Worm (Caenorhabditis elegans): ENCODE measurements around the gene srx-125.

srx-125 gene

ce11 chrV:13409089-13409488 is 42.0 kb downstream of the srx-125 start:
- TF ChIP-seq med-1 (GFP tag; optimal IDR thresholded peaks at IDR 0.05; ENCODE audit: insufficient read depth): no peak
- TF ChIP-seq tab-1 (GFP tag; IDR thresholded peaks at IDR 0.05): no peak
- TF ChIP-seq klf-2 (GFP tag; conservative IDR thresholded peaks at IDR 0.05): no peak
- TF ChIP-seq ref-1 (GFP tag; conservative IDR thresholded peaks at IDR 0.05): no peak
- no peak for TF ChIP-seq T22C8.4 (GFP tag; IDR thresholded peaks at IDR 0.05)
- TF ChIP-seq ztf-29 (GFP tag; IDR thresholded peaks at IDR 0.05): no peak
- no peak for TF ChIP-seq flt-1 (GFP tag; IDR thresholded peaks at IDR 0.05)
- no peak for TF ChIP-seq cog-1 (tag; optimal IDR thresholded peaks at IDR 0.05)
- no peak for TF ChIP-seq ztf-23 (GFP tag; IDR thresholded peaks at IDR 0.05)

ce11 chrV:13410688-13411087 is 43.6 kb downstream of the srx-125 start, which contains the start of gene F53F1.4:
TSS of gene F53F1.4 (plus strand) at chrV:13411077.
- TF ChIP-seq flt-1 (GFP tag; IDR thresholded peaks at IDR 0.05): no peak

- TF ChIP-seq flt-1 (GFP tag; IDR thresholded peaks at IDR 0.05): no peak
- TF ChIP-seq ztf-23 (GFP tag; IDR thresholded peaks at IDR 0.05): no peak
- TF ChIP-seq T22C8.4 (GFP tag; IDR thresholded peaks at IDR 0.05): no peak
- TF ChIP-seq cog-1 (tag; optimal IDR thresholded peaks at IDR 0.05): no peak
- no peak for TF ChIP-seq ztf-29 (GFP tag; IDR thresholded peaks at IDR 0.05)
- TF ChIP-seq med-1 (GFP tag; optimal IDR thresholded peaks at IDR 0.05; ENCODE audit: insufficient read depth): no peak
- TF ChIP-seq ref-1 (GFP tag; conservative IDR thresholded peaks at IDR 0.05): no peak
- TF ChIP-seq tab-1 (GFP tag; IDR thresholded peaks at IDR 0.05): no peak
- no peak for TF ChIP-seq klf-2 (GFP tag; conservative IDR thresholded peaks at IDR 0.05)
Measured at ce11 chrV:13411225-13411991, 44.3 kb downstream of the srx-125 start.

- TF ChIP-seq T22C8.4 (GFP tag; IDR thresholded peaks at IDR 0.05): no peak
- TF ChIP-seq ref-1 (GFP tag; conservative IDR thresholded peaks at IDR 0.05): no peak
- no peak for TF ChIP-seq tab-1 (GFP tag; IDR thresholded peaks at IDR 0.05)
- no peak for TF ChIP-seq med-1 (GFP tag; optimal IDR thresholded peaks at IDR 0.05; ENCODE audit: insufficient read depth)
- no peak for TF ChIP-seq cog-1 (tag; optimal IDR thresholded peaks at IDR 0.05)
- no peak for TF ChIP-seq klf-2 (GFP tag; conservative IDR thresholded peaks at IDR 0.05)
- no peak for TF ChIP-seq ztf-23 (GFP tag; IDR thresholded peaks at IDR 0.05)
- no peak for TF ChIP-seq ztf-29 (GFP tag; IDR thresholded peaks at IDR 0.05)
- TF ChIP-seq flt-1 (GFP tag; IDR thresholded peaks at IDR 0.05): no peak
Measured at ce11 chrV:13411992-13412298, 44.8 kb downstream of the srx-125 start.

- no peak for TF ChIP-seq T22C8.4 (GFP tag; IDR thresholded peaks at IDR 0.05)
- TF ChIP-seq tab-1 (GFP tag; IDR thresholded peaks at IDR 0.05): no peak
- TF ChIP-seq klf-2 (GFP tag; conservative IDR thresholded peaks at IDR 0.05): no peak
- TF ChIP-seq flt-1 (GFP tag; IDR thresholded peaks at IDR 0.05): no peak
- no peak for TF ChIP-seq cog-1 (tag; optimal IDR thresholded peaks at IDR 0.05)
- no peak for TF ChIP-seq ztf-29 (GFP tag; IDR thresholded peaks at IDR 0.05)
- no peak for TF ChIP-seq ref-1 (GFP tag; conservative IDR thresholded peaks at IDR 0.05)
- no peak for TF ChIP-seq med-1 (GFP tag; optimal IDR thresholded peaks at IDR 0.05; ENCODE audit: insufficient read depth)
- no peak for TF ChIP-seq ztf-23 (GFP tag; IDR thresholded peaks at IDR 0.05)
Measured at ce11 chrV:13413301-13413700, 46.2 kb downstream of the srx-125 start.

- TF ChIP-seq tab-1 (GFP tag; IDR thresholded peaks at IDR 0.05): no peak
- no peak for TF ChIP-seq cog-1 (tag; optimal IDR thresholded peaks at IDR 0.05)
- TF ChIP-seq ref-1 (GFP tag; conservative IDR thresholded peaks at IDR 0.05): no peak
- TF ChIP-seq med-1 (GFP tag; optimal IDR thresholded peaks at IDR 0.05; ENCODE audit: insufficient read depth): no peak
- no peak for TF ChIP-seq klf-2 (GFP tag; conservative IDR thresholded peaks at IDR 0.05)
- TF ChIP-seq ztf-29 (GFP tag; IDR thresholded peaks at IDR 0.05): no peak
- no peak for TF ChIP-seq ztf-23 (GFP tag; IDR thresholded peaks at IDR 0.05)
- no peak for TF ChIP-seq flt-1 (GFP tag; IDR thresholded peaks at IDR 0.05)
- TF ChIP-seq T22C8.4 (GFP tag; IDR thresholded peaks at IDR 0.05): no peak
Measured at ce11 chrV:13414585-13414984, 47.5 kb downstream of the srx-125 start, which contains the start of gene cut-2. TSS of gene cut-2 (plus strand) at chrV:13414949.

ce11 chrV:13415462-13415861 is 48.3 kb downstream of the srx-125 start:
- TF ChIP-seq cog-1 (tag; optimal IDR thresholded peaks at IDR 0.05) (no peak), klf-2 (GFP tag; conservative IDR thresholded peaks at IDR 0.05) (no peak; the same call in 1 of the 2 replicates), T22C8.4 (GFP tag; IDR thresholded peaks at IDR 0.05) (no peak), ztf-23 (GFP tag; IDR thresholded peaks at IDR 0.05) (no peak)

ce11 chrV:13416076-13416475 is 49.0 kb downstream of the srx-125 start:
- TF ChIP-seq med-1 (GFP tag; optimal IDR thresholded peaks at IDR 0.05; ENCODE audit: insufficient read depth) (no peak), klf-2 (GFP tag; conservative IDR thresholded peaks at IDR 0.05) (no peak), flt-1 (GFP tag; IDR thresholded peaks at IDR 0.05) (no peak)

ce11 chrV:13417513-13417912 is 50.4 kb downstream of the srx-125 start, which contains the start of gene F53F1.6:
TSS of gene F53F1.6 (minus strand) at chrV:13417613.
- TF ChIP-seq ztf-23 (GFP tag; IDR thresholded peaks at IDR 0.05) (no peak), ref-1 (GFP tag; conservative IDR thresholded peaks at IDR 0.05) (no peak), tab-1 (GFP tag; IDR thresholded peaks at IDR 0.05) (no peak), T22C8.4 (GFP tag; IDR thresholded peaks at IDR 0.05) (no peak), med-1 (GFP tag; optimal IDR thresholded peaks at IDR 0.05; ENCODE audit: insufficient read depth) (no peak), klf-2 (GFP tag; conservative IDR thresholded peaks at IDR 0.05) (no peak), flt-1 (GFP tag; IDR thresholded peaks at IDR 0.05) (no peak), cog-1 (tag; optimal IDR thresholded peaks at IDR 0.05) (no peak)

Data from whole organism, midembryonic.